Worm (Caenorhabditis elegans) whole organism, midembryonic: ENCODE measurements around the gene cyp-34A8.

Experiments used
- T22C8.4 ChIP-seq: fragments of 200-800 bp; sonication (Bioruptor generic); IDR thresholded peaks from 2 replicates; pipeline ENCODE4 v1.3.6; 2022; ENCODE audit warnings: missing genetic modification characterization, missing compliant biosample characterization
- cog-1 ChIP-seq: sonication (generic microtip); optimal IDR thresholded peaks from 2 replicates; lab custom pipeline; 2016; ENCODE audit warnings: missing genetic modification characterization, missing compliant biosample characterization
- flt-1 ChIP-seq: fragments of 200-800 bp; sonication (Bioruptor generic); IDR thresholded peaks from 2 replicates; pipeline ENCODE4 v1.3.6; 2022; ENCODE audit warnings: missing genetic modification characterization, missing compliant biosample characterization
- klf-2 ChIP-seq: fragments of 200-800 bp; sonication (Bioruptor generic); conservative IDR thresholded peaks from 2 replicates; pipeline ENCODE4 v1.3.6; 2022; ENCODE audit warnings: missing genetic modification reagents, missing genetic modification characterization, missing compliant biosample characterization
- med-1 ChIP-seq: sonication (generic microtip); optimal IDR thresholded peaks from 2 replicates; lab custom pipeline; 2017; ENCODE audit warnings: missing genetic modification characterization, mild to moderate bottlenecking, missing compliant biosample characterization, antibody characterized with exemption, missing genetic modification reagents; ENCODE audit not compliant: insufficient read depth
- ref-1 ChIP-seq: fragments of 200-800 bp; sonication (Bioruptor generic); conservative IDR thresholded peaks from 2 replicates; pipeline ENCODE4 v1.3.6; 2022; ENCODE audit warnings: missing genetic modification reagents, missing genetic modification characterization, missing compliant biosample characterization
- tab-1 ChIP-seq: fragments of 200-800 bp; sonication (Bioruptor generic); IDR thresholded peaks from 2 replicates; pipeline ENCODE4 v1.3.6; 2022; ENCODE audit warnings: missing genetic modification characterization, missing compliant biosample characterization
- ztf-23 ChIP-seq: fragments of 200-800 bp; sonication (Bioruptor generic); IDR thresholded peaks from 2 replicates; pipeline ENCODE4 v1.3.6; 2022; ENCODE audit warnings: missing genetic modification reagents, missing genetic modification characterization, missing compliant biosample characterization
- ztf-29 ChIP-seq: fragments of 200-800 bp; sonication (Bioruptor generic); IDR thresholded peaks from 2 replicates; pipeline ENCODE4 v1.3.6; 2022; ENCODE audit warnings: missing genetic modification reagents, missing genetic modification characterization, missing compliant biosample characterization

The cyp-34A8 gene

DNA sequence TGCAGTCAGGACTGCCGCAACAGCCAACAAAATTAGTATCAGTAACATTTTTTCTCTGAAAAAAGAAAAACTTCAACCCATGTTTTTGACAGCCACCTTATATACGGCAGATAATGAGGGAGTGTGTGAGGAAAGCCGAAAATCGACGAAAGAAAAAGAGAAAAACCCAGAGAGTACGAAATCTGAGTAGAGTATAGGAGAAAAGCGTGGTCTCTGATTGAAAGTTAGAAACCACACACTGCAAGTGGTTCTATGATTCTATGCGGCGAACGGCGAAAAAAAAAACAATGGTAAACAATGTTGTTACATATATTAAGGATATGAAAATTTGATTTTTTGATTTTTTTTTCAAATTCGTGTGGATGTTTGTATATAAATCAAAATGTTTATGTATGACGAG is at the start of gene cyp-34A8:
Gene cyp-34A8 (minus strand): TSS at position 62 of the 400 bp plus-strand sequence.
- TF ChIP-seq tab-1 (GFP tag; lab: Robert Waterston, UW), result no peak
- TF ChIP-seq cog-1 (tag; lab: Kevin White, UChicago), result no peak
- TF ChIP-seq med-1 (GFP tag; lab: Kevin White, UChicago), result no peak

DNA sequence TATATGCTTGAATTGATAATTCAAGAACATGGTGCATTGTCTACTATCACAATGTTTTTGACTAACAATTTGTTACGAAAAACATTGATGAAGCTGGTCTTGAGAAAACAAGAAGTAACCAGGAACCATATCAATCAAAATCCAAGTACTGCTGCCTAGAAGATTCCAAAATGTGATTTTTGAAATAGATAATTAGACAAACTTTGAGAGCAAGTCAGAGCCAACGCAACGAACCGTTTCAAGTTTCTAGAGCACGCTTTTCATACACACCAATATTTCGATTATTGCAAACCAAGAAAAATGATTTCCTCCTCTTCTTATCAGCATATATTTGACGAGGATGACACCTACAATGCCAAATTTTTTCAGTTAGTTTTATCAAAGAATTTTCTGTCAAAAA is 49.2 kb upstream of the cyp-34A8 start, which contains the start of gene srw-89:
Gene srw-89 (plus strand): TSS at position 301 of the 400 bp plus-strand sequence.
- TF ChIP-seq flt-1 (GFP tag; lab: Robert Waterston, UW) (no peak), med-1 (GFP tag; lab: Kevin White, UChicago) (no peak), klf-2 (GFP tag; lab: Robert Waterston, UW) (no peak), tab-1 (GFP tag; lab: Robert Waterston, UW) (no peak), T22C8.4 (no peak), ref-1 (no peak), cog-1 (tag; lab: Kevin White, UChicago) (no peak), ztf-29 (GFP tag; lab: Robert Waterston, UW) (no peak), ztf-23 (no peak)

DNA sequence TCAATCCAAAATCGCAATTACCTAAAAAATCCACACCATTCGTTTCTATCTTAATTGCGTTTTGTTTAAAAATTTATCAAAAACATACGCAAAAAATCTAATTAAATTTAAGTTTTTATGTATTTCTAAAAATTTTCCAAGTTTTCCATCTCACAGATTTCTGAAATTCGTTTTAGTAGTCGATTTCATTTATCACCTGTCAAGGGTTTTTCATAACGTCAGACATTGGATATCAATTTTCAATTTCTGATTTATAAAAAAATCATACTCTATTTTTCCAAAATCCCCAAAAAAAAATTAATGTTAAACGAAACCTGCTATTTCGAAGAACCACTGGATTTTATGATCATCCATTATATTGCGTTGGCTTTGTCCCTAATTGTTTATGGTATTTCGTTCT is 42.5 kb upstream of the cyp-34A8 start, which contains the start of gene srh-4:
Gene srh-4 (plus strand): TSS at position 301 of the 400 bp plus-strand sequence.
- TF ChIP-seq cog-1 (tag; lab: Kevin White, UChicago) (no peak), T22C8.4 (no peak), med-1 (GFP tag; lab: Kevin White, UChicago) (no peak), tab-1 (GFP tag; lab: Robert Waterston, UW) (no peak)

DNA sequence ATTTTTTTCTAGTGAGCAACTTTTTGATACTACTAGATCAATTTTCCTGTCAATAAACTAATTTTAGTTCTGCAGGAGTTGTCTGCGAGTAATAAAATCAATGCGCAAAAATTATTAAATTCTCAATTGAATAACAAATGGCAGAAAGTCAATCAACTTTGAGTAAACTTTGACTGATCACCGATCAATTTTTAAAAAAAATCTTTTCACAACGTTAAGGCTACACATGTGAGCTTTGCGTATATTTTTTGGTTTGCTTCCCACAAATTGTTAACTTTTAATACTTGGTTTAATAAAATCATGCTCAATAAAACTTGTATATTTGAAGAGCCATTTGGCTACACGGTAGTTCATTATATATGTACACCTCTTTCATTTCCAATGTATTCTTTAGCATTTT is 40.3 kb upstream of the cyp-34A8 start, which contains the start of gene srh-7:
Gene srh-7 (plus strand): TSS at position 301 of the 400 bp plus-strand sequence.
- TF ChIP-seq ref-1 (no peak), tab-1 (GFP tag; lab: Robert Waterston, UW) (no peak), med-1 (GFP tag; lab: Kevin White, UChicago) (no peak), ztf-23 (no peak), T22C8.4 (no peak), ztf-29 (GFP tag; lab: Robert Waterston, UW) (no peak), flt-1 (GFP tag; lab: Robert Waterston, UW) (no peak), cog-1 (tag; lab: Kevin White, UChicago) (no peak)

DNA sequence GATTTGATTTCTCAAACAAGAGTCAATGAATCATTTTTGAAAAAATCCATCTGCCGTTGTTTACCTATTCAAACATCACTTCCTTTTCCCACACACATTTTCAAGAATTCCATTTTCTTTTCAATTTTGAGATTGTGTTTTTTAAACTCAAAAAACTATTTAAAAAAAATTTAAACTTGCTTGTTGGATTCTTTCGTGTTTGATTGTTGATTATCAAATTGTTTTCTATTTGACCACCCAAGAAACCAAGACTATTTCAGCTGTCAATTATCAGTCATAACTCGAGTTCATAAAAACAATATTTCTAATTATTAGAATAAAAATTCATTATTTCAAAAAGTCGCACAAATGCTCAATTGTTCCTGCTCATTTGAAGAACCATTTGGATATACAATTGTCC is 37.6 kb upstream of the cyp-34A8 start, which contains the start of gene srh-8:
Gene srh-8 (plus strand): TSS at position 301 of the 400 bp plus-strand sequence.
- no peak for TF ChIP-seq T22C8.4
- TF ChIP-seq ztf-23, result no peak
- no peak for TF ChIP-seq klf-2 (GFP tag; lab: Robert Waterston, UW)
- no peak for TF ChIP-seq cog-1 (tag; lab: Kevin White, UChicago)

DNA sequence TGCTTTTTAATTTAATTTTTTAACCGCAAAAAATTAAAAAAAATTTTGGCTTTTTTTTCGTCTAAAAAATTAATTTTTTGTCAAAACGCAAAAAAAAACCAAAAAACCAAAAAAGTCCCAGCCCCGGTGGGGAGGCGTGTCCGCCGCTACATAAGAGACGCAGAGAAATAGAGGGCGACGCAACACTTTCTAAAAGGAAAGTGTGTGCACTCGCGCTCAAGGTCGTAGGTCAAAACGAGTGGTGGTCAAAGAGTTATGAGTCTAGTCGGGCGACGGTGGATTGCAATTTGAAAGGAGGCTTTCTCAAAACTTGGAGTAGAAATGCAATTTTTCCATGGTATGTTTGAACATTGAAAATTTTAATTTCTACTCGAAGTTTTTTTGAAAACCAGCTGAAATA is 37.0 kb upstream of the cyp-34A8 start:
- TF ChIP-seq ref-1 (no peak), med-1 (GFP tag; lab: Kevin White, UChicago) (no peak), cog-1 (tag; lab: Kevin White, UChicago) (no peak), klf-2 (GFP tag; lab: Robert Waterston, UW) (no peak), flt-1 (GFP tag; lab: Robert Waterston, UW) (no peak), ztf-29 (GFP tag; lab: Robert Waterston, UW) (no peak)

DNA sequence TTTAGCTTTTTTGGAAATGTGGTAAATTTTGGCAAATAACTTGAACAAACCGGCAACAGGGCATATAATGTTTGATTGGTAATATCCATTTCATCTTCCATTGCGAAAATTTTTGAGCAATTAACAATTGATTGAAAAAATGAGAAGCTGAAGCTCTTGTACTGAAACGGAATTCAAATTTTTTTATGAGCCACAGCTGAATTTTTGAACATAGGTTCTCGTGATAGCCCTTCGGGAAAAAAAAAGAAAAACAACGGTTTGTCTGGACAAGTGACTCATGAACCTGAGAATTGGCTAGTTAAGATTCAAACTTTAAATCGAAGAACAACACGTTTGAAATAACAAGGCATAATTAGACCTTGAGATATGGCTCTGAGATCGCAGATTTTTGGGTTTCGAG is 28.2 kb upstream of the cyp-34A8 start, which contains the start of gene srx-62:
Gene srx-62 (minus strand): TSS at position 101 of the 400 bp plus-strand sequence.
- TF ChIP-seq tab-1 (GFP tag; lab: Robert Waterston, UW) (no peak), ref-1 (no peak), klf-2 (GFP tag; lab: Robert Waterston, UW) (no peak), ztf-23 (no peak), ztf-29 (GFP tag; lab: Robert Waterston, UW) (no peak), med-1 (GFP tag; lab: Kevin White, UChicago) (no peak), cog-1 (tag; lab: Kevin White, UChicago) (no peak), T22C8.4 (no peak), flt-1 (GFP tag; lab: Robert Waterston, UW) (no peak)

DNA sequence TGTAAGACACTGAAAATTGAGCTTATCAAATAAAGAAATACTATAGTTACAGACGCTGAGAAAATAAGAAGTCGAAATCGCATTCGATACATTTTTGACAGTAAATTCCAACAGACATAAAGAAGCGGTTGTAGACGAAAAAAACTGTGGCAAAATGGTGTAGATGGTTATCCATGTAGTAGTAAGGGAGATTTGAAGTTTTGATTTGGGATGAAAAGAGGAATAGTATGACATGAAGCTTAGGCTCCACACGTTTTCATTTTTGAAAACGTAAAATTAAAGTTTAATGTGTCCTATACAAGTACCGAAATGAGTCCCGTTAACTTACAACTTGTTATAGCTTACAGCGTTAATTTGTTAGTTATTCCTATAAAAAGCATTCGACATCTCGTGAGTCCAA is 26.4 kb upstream of the cyp-34A8 start, which contains the start of gene K09D9.9:
Gene K09D9.9 (minus strand): TSS at position 101 of the 400 bp plus-strand sequence.
- no peak for TF ChIP-seq klf-2 (GFP tag; lab: Robert Waterston, UW)
- TF ChIP-seq ref-1, result no peak
- no peak for TF ChIP-seq T22C8.4
- TF ChIP-seq med-1 (GFP tag; lab: Kevin White, UChicago), result no peak
- TF ChIP-seq ztf-23, result no peak
- no peak for TF ChIP-seq tab-1 (GFP tag; lab: Robert Waterston, UW)
- TF ChIP-seq flt-1 (GFP tag; lab: Robert Waterston, UW), result no peak

DNA sequence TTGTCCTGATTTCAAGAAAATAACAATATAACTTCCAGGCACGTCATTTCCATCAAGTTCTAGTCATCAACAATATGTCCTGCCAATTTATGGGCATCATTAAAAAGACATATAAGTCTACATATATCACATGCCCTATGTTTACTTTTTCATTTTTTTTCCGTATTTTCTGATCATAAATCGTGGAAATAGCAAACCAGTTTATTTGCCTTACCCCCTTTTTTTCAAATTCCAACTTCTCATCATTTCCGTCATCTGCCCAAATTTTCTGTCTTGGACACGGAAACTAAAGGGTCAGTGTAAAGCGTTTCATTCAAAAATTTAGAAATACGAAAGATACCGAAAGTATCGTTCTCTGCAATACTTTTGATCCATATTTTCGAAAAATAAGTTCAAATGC is 24.7 kb upstream of the cyp-34A8 start:
- no peak for TF ChIP-seq klf-2 (GFP tag; lab: Robert Waterston, UW)
- no peak for TF ChIP-seq ztf-23
- no peak for TF ChIP-seq ztf-29 (GFP tag; lab: Robert Waterston, UW)
- TF ChIP-seq T22C8.4, result no peak
- TF ChIP-seq cog-1 (tag; lab: Kevin White, UChicago), result no peak
- TF ChIP-seq flt-1 (GFP tag; lab: Robert Waterston, UW), result no peak
- TF ChIP-seq ref-1, result no peak
- TF ChIP-seq tab-1 (GFP tag; lab: Robert Waterston, UW), result no peak
- no peak for TF ChIP-seq med-1 (GFP tag; lab: Kevin White, UChicago)

DNA sequence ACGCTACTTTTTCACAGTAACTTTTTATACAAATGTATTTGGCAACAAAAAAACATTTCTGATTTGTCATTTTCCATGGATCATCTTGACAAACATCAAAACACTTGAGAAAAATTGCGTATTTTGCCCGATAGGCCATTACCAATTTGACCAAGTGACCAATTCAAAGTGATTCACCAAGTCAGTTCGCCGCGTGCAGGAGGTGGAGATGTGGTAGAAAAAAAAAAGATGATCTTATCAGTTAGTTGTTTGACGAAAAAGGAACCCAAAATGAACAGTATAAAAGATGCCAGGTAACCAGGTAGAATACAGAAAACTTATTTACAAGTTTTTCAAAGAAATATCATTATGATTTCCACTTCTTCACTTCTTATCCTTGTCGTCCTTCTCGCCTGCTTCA is 21.4 kb upstream of the cyp-34A8 start, which contains the start of gene nlp-27:
Gene nlp-27 (plus strand): TSS at position 309 of the 400 bp plus-strand sequence.
- no peak for TF ChIP-seq tab-1 (GFP tag; lab: Robert Waterston, UW)
- TF ChIP-seq med-1 (GFP tag; lab: Kevin White, UChicago), result no peak
- no peak for TF ChIP-seq ztf-23
- no peak for TF ChIP-seq T22C8.4
- TF ChIP-seq ztf-29 (GFP tag; lab: Robert Waterston, UW), result no peak
- no peak for TF ChIP-seq cog-1 (tag; lab: Kevin White, UChicago)
- no peak for TF ChIP-seq ref-1
- TF ChIP-seq flt-1 (GFP tag; lab: Robert Waterston, UW), result no peak
- no peak for TF ChIP-seq klf-2 (GFP tag; lab: Robert Waterston, UW)
